Worm (Caenorhabditis elegans) whole organism, L1 larva: Measurements from ENCODE around the gene F26C11.1.

Experiments
- ces-1 ChIP-seq: fragments of 150-350 bp; optimal IDR thresholded peaks from 2 replicates; lab custom pipeline; 2014; ENCODE audit warnings: missing biosample characterization, missing genetic modification reagents, missing genetic modification characterization
- rnt-1 ChIP-seq: sonication (generic microtip); optimal IDR thresholded peaks from 2 replicates; lab custom pipeline; 2016; ENCODE audit warnings: mild to moderate bottlenecking, missing genetic modification characterization, moderate library complexity, missing compliant biosample characterization
- ztf-4 ChIP-seq: fragments of 150-350 bp; optimal IDR thresholded peaks from 2 replicates; lab custom pipeline; 2014; ENCODE audit warnings: missing biosample characterization, missing genetic modification characterization

DNA sequence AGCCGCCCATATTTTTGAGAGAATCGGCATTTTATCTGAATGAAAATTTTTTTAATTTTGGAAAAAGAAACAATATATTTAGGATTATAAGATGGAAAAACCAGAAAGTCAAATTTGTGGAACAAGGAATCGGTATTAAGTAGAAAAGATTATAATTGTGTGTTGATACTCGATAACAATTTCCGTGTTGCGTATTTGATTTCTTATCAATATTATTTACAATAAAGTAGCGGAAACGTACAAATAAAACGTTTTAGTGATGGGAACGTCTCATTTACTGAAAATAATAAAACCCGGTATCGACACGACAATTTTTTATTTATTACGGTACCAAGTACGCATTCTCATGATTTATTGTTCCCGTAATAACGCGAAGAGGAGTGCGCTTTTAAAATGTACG, 42.3 kb downstream of the F26C11.1 start, which contains the start of gene C05C10.3:
- no peak for TF ChIP-seq ztf-4 (tag; lab: Kevin White, UChicago)
- TF ChIP-seq ces-1: no peak
- TF ChIP-seq rnt-1: no peak
